4 fruit fly cellular contexts compared by ENCODE assay signal in the genomic region with DNA sequence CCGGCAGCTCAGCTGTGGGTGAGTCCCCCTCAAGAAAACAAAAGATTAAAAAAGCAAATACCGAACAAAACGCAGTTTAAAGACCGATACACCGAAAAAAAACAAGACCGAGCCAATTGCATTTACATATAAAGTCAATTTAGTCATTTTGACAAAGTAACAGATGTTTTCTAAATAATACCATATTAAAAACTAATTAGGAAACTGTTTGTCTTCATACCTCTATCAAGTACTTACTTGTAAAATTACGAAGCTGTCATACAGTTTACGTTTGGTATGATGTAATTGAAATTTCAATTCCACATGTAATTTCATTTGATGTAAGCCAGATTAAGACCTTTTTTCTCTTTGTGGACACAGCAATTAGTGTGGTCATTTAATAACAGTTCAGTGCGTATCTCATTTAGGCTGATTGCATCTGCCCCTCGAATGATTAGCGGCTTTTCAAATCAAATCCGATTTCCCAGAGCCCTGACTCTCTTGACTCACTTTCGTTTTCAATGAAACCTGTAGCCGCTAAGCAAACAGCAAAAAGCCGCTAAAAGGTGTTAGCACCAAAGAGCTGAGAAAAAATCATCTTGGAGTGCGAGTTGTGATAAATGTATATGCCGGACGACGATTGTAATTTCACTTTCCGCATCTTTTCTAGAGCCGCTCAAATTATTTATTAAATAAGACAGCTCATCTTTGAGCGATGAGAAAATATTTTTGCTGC.
TF ChIP-seq lines count a peak whose summit lies in the region.

No protein-coding gene starts in this region.

- no peak for TF ChIP-seq CTCF in whole organism, embryonic (GFP tag; optimal IDR thresholded peaks at IDR 0.05; lab: Kevin White, UChicago)

TF ChIP-seq in whole organism, embryonic, 481 proteins besides CTCF, POLR2A, EP300 and RAD21 (continues in another document):
- TF ChIP-seq CG11560 (tag; IDR thresholded peaks at IDR 0.05; lab: Robert Waterston, UW) (no peak), oc (tag; optimal IDR thresholded peaks at IDR 0.05; lab: Kevin White, UChicago) (peak; percentile 24), gem (tag; optimal IDR thresholded peaks at IDR 0.05; lab: Kevin White, UChicago) (peak; percentile 16), Gug (GFP tag; IDR thresholded peaks at IDR 0.05; lab: Robert Waterston, UW) (no peak), dmrt99B (tag; optimal IDR thresholded peaks at IDR 0.05; lab: Kevin White, UChicago) (peak; percentile 13), CG9437 (GFP tag; optimal IDR thresholded peaks at IDR 0.05; lab: Kevin White, UChicago) (no peak), Adf1 (GFP tag; IDR thresholded peaks at IDR 0.05; lab: Robert Waterston, UW) (no peak), pum (GFP tag; optimal IDR thresholded peaks at IDR 0.05; lab: Kevin White, UChicago) (no peak), Blimp-1 (GFP tag; optimal IDR thresholded peaks at IDR 0.05; lab: Kevin White, UChicago) (peak; percentile 92), ken (GFP tag; IDR thresholded peaks at IDR 0.05; lab: Robert Waterston, UW) (no peak), ind (GFP tag; optimal IDR thresholded peaks at IDR 0.05; lab: Kevin White, UChicago) (no peak), chn (GFP tag; optimal IDR thresholded peaks at IDR 0.05; lab: Kevin White, UChicago) (no peak), HLH3B (GFP tag; IDR thresholded peaks at IDR 0.05; lab: Robert Waterston, UW) (no peak), Six4 (GFP tag; optimal IDR thresholded peaks at IDR 0.05; lab: Kevin White, UChicago) (no peak), phol (tag; optimal IDR thresholded peaks at IDR 0.05; lab: Kevin White, UChicago) (peak; percentile 17), CG13287 (GFP tag; IDR thresholded peaks at IDR 0.05; lab: Robert Waterston, UW; ENCODE audit: partially characterized antibody) (no peak), trem (tag; optimal IDR thresholded peaks at IDR 0.05; lab: Kevin White, UChicago) (no peak), CG5180 (GFP tag; optimal IDR thresholded peaks at IDR 0.05; lab: Kevin White, UChicago) (no peak), Hmr (GFP tag; optimal IDR thresholded peaks at IDR 0.05; lab: Kevin White, UChicago) (no peak), CG13775 (GFP tag; optimal IDR thresholded peaks at IDR 0.05; lab: Kevin White, UChicago) (no peak), Fer3 (tag; optimal IDR thresholded peaks at IDR 0.05; lab: Kevin White, UChicago) (no peak), CG33557 (GFP tag; optimal IDR thresholded peaks at IDR 0.05; lab: Kevin White, UChicago) (no peak)

TF ChIP-seq in whole organism, prepupa, 60 proteins besides CTCF, POLR2A, EP300 and RAD21 (continues in another document):
- TF ChIP-seq CG1621 (tag; optimal IDR thresholded peaks at IDR 0.05; lab: Kevin White, UChicago) (no peak), Ets21C (GFP tag; optimal IDR thresholded peaks at IDR 0.05; lab: Kevin White, UChicago) (no peak), OdsH (GFP tag; optimal IDR thresholded peaks at IDR 0.05; lab: Kevin White, UChicago) (no peak), CG6854 (GFP tag; optimal IDR thresholded peaks at IDR 0.05; lab: Kevin White, UChicago) (no peak), esn (GFP tag; optimal IDR thresholded peaks at IDR 0.05; lab: Kevin White, UChicago) (no peak), CG8119 (GFP tag; IDR thresholded peaks at IDR 0.05; lab: Robert Waterston, UW) (no peak), ss (GFP tag; optimal IDR thresholded peaks at IDR 0.05; lab: Kevin White, UChicago) (no peak), Sox14 (GFP tag; optimal IDR thresholded peaks at IDR 0.05; lab: Kevin White, UChicago) (no peak), Ets96B (tag; optimal IDR thresholded peaks at IDR 0.05; lab: Kevin White, UChicago) (no peak), CG15336 (GFP tag; IDR thresholded peaks at IDR 0.05; lab: Robert Waterston, UW) (0 out of 2 replicates have a peak, but pooled peaks have one; percentile 16), acj6 (GFP tag; optimal IDR thresholded peaks at IDR 0.05; lab: Kevin White, UChicago) (no peak), salr (GFP tag; optimal IDR thresholded peaks at IDR 0.05; lab: Kevin White, UChicago) (no peak), CG11902 (GFP tag; optimal IDR thresholded peaks at IDR 0.05; lab: Kevin White, UChicago) (no peak), CG6163 (GFP tag; IDR thresholded peaks at IDR 0.05; lab: Robert Waterston, UW) (no peak), CG7368 (GFP tag; optimal IDR thresholded peaks at IDR 0.05; lab: Kevin White, UChicago) (no peak), fd85E (GFP tag; optimal IDR thresholded peaks at IDR 0.05; lab: Kevin White, UChicago) (no peak), CG10631 (GFP tag; optimal IDR thresholded peaks at IDR 0.05; lab: Kevin White, UChicago) (no peak), CG6792 (GFP tag; optimal IDR thresholded peaks at IDR 0.05; lab: Kevin White, UChicago) (no peak), CG11294 (GFP tag; IDR thresholded peaks at IDR 0.05; lab: Robert Waterston, UW) (no peak), vri (GFP tag; optimal IDR thresholded peaks at IDR 0.05; lab: Kevin White, UChicago) (no peak), CG10669 (GFP tag; optimal IDR thresholded peaks at IDR 0.05; lab: Kevin White, UChicago) (no peak), Hr38 (GFP tag; optimal IDR thresholded peaks at IDR 0.05; lab: Kevin White, UChicago) (no peak)

TF ChIP-seq in whole organism, pupa, 21 proteins besides CTCF, POLR2A, EP300 and RAD21:
- TF ChIP-seq CG34367 (tag; optimal IDR thresholded peaks at IDR 0.05; lab: Kevin White, UChicago) (no peak), CG8159 (tag; optimal IDR thresholded peaks at IDR 0.05; lab: Kevin White, UChicago) (peak; percentile 34), CG8301 (tag; optimal IDR thresholded peaks at IDR 0.05; lab: Kevin White, UChicago) (no peak), CG14655 (GFP tag; optimal IDR thresholded peaks at IDR 0.05; lab: Kevin White, UChicago) (peak; percentile 8), CG12605 (GFP tag; IDR thresholded peaks at IDR 0.05; lab: Robert Waterston, UW) (no peak), CG9948 (tag; optimal IDR thresholded peaks at IDR 0.05; lab: Kevin White, UChicago) (peak; percentile 7), D1 (tag; optimal IDR thresholded peaks at IDR 0.05; lab: Kevin White, UChicago) (no peak), CG17806 (tag; optimal IDR thresholded peaks at IDR 0.05; lab: Kevin White, UChicago) (peak; percentile 4)

TF ChIP-seq in whole organism, wandering third instar larva, 38 proteins besides CTCF, POLR2A, EP300 and RAD21:
- no peak for TF ChIP-seq Hr83 (GFP tag; optimal IDR thresholded peaks at IDR 0.05; lab: Kevin White, UChicago; ENCODE audit: poor library complexity, severe bottlenecking)
- no peak for TF ChIP-seq Rel (GFP tag; optimal IDR thresholded peaks at IDR 0.05; lab: Kevin White, UChicago)
- peak; percentile 8 for TF ChIP-seq Rel (tag; optimal IDR thresholded peaks at IDR 0.05; lab: Kevin White, UChicago)

Comparison
In these comparisons a context has a peak if more than half of its experiments do, and no peak if none do; other contexts are left out.
1. Of the 7 proteins assayed by ChIP-seq in both whole organism, embryonic and whole organism, prepupa: peak only in whole organism, embryonic: Sox102F; only in whole organism, prepupa: none; in both: Blimp-1; in neither: 5.